Worm (Caenorhabditis elegans): ENCODE results near the gene irld-17.

Gene irld-17

ce11 chrV:1631717-1632116 is at the start of gene irld-17:
irld-17 (plus strand) TSS chrV:1632017.
- TF ChIP-seq W03F9.2 (tag; optimal IDR thresholded peaks at IDR 0.05) (no peak), dao-5 (tag; optimal IDR thresholded peaks at IDR 0.05) (no peak)

DNA sequence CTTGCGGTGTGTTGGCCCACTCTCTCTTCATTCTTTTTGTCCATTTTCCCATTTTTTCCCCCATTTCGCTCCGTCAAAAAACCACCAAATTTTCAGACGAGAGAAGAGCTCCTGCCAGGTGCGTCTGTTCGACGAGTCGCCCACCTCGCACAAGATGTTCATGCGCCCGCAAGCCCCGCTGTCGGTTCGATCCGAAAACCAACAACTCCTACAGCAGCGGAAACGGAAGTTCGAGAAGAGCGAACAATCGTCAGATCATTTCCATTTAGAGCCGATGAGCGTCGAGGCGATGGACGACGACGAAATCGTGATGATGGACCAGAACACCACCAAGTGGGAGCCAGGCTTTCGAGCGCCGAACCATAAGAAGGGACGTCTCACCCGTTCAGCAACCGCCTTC is 48.6 kb upstream of the irld-17 start:
- no peak for TF ChIP-seq dao-5 (tag; optimal IDR thresholded peaks at IDR 0.05)
- TF ChIP-seq W03F9.2 (tag; optimal IDR thresholded peaks at IDR 0.05): no peak
- no peak for TF ChIP-seq him-1 (tag; optimal IDR thresholded peaks at IDR 0.05)

- TF ChIP-seq dao-5 (tag; optimal IDR thresholded peaks at IDR 0.05) (no peak), him-1 (tag; optimal IDR thresholded peaks at IDR 0.05) (no peak), W03F9.2 (tag; optimal IDR thresholded peaks at IDR 0.05) (no peak)
Observed at ce11 chrV:1585411-1585810, 46.4 kb upstream of the irld-17 start, which contains the start of gene F16B4.7. F16B4.7 (plus strand) TSS chrV:1585711.

- no peak for TF ChIP-seq W03F9.2 (tag; optimal IDR thresholded peaks at IDR 0.05)
- no peak for TF ChIP-seq him-1 (tag; optimal IDR thresholded peaks at IDR 0.05)
- TF ChIP-seq dao-5 (tag; optimal IDR thresholded peaks at IDR 0.05): no peak
Observed at ce11 chrV:1586906-1587305, 44.9 kb upstream of the irld-17 start, which contains the start of gene F16B4.6. F16B4.6 (plus strand) TSS chrV:1587206.

DNA sequence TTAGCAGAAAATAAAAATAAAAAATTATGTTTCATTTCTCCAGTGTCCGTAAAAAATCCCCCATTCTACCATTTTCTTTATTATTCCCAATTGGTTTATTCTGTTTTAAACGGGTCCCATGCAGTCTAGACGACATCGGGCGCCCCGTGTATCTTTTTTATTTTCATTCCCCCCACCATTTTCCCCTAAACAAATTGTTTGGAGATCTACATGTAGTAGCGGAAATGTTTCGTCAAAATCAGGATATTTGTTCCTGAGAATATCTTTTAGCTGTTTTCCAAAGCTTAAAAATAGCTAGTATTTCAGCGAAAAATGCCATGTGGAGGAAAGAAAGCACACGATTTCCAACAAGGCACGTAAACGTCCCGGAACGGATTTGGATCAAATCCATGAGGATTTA is 43.7 kb upstream of the irld-17 start, which contains the start of gene F16B4.5:
Gene F16B4.5, plus strand, starts transcription at position 301 of the 400 bp plus-strand sequence.
- TF ChIP-seq W03F9.2 (tag; optimal IDR thresholded peaks at IDR 0.05): no peak
- no peak for TF ChIP-seq him-1 (tag; optimal IDR thresholded peaks at IDR 0.05)
- no peak for TF ChIP-seq dao-5 (tag; optimal IDR thresholded peaks at IDR 0.05)

- TF ChIP-seq him-1 (tag; optimal IDR thresholded peaks at IDR 0.05): no peak
- TF ChIP-seq W03F9.2 (tag; optimal IDR thresholded peaks at IDR 0.05): no peak
- no peak for TF ChIP-seq dao-5 (tag; optimal IDR thresholded peaks at IDR 0.05)
Observed at ce11 chrV:1593799-1594420, 37.9 kb upstream of the irld-17 start, which contains the start of gene F16B4.4. F16B4.4 (plus strand) TSS chrV:1594019.

ce11 chrV:1594554-1595092 is 37.2 kb upstream of the irld-17 start:
- no peak for TF ChIP-seq dao-5 (tag; optimal IDR thresholded peaks at IDR 0.05)
- TF ChIP-seq him-1 (tag; optimal IDR thresholded peaks at IDR 0.05): no peak
- TF ChIP-seq W03F9.2 (tag; optimal IDR thresholded peaks at IDR 0.05): no peak

- TF ChIP-seq dao-5 (tag; optimal IDR thresholded peaks at IDR 0.05): no peak
- no peak for TF ChIP-seq him-1 (tag; optimal IDR thresholded peaks at IDR 0.05)
- no peak for TF ChIP-seq W03F9.2 (tag; optimal IDR thresholded peaks at IDR 0.05)
Observed at ce11 chrV:1600561-1601088, 31.2 kb upstream of the irld-17 start, which contains the start of gene F16B4.2. F16B4.2 (plus strand) TSS chrV:1601038.

- TF ChIP-seq dao-5 (tag; optimal IDR thresholded peaks at IDR 0.05) (no peak), him-1 (tag; optimal IDR thresholded peaks at IDR 0.05) (no peak), W03F9.2 (tag; optimal IDR thresholded peaks at IDR 0.05) (no peak)
Observed at ce11 chrV:1607790-1608189, 24.0 kb upstream of the irld-17 start, which contains the start of gene nhr-178. nhr-178 (minus strand) TSS chrV:1607953.

ce11 chrV:1610097-1610496 is 21.7 kb upstream of the irld-17 start, which contains the start of gene nhr-177:
nhr-177 (plus strand) TSS chrV:1610263.
- TF ChIP-seq dao-5 (tag; optimal IDR thresholded peaks at IDR 0.05) (no peak), him-1 (tag; optimal IDR thresholded peaks at IDR 0.05) (no peak), W03F9.2 (tag; optimal IDR thresholded peaks at IDR 0.05) (no peak)

DNA sequence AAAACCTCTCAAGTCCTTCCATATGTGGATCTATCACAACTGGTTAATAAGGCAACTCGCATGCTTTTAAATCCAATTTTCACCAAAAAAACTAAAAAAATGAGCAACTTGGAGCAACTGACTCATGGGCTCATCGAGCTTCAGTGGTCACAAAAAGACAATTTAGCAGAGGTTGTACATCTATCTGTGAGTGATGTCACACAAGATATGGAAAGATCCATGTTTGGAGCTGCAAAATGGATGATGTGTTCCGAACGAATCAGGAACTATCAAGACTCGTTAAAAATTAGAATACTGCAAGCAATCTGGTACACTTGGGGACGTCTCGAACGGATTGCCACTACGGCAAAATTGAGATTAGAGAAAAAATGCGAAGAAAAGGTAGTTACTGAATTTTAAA is 20.2 kb upstream of the irld-17 start:
- no peak for TF ChIP-seq dao-5 (tag; optimal IDR thresholded peaks at IDR 0.05)
- TF ChIP-seq him-1 (tag; optimal IDR thresholded peaks at IDR 0.05): no peak
- no peak for TF ChIP-seq W03F9.2 (tag; optimal IDR thresholded peaks at IDR 0.05)

ce11 chrV:1614726-1615125 is 17.1 kb upstream of the irld-17 start, which contains the start of gene srbc-41:
srbc-41 (minus strand) TSS chrV:1614826.
- TF ChIP-seq him-1 (tag; optimal IDR thresholded peaks at IDR 0.05) (no peak), dao-5 (tag; optimal IDR thresholded peaks at IDR 0.05) (no peak), W03F9.2 (tag; optimal IDR thresholded peaks at IDR 0.05) (no peak)

DNA sequence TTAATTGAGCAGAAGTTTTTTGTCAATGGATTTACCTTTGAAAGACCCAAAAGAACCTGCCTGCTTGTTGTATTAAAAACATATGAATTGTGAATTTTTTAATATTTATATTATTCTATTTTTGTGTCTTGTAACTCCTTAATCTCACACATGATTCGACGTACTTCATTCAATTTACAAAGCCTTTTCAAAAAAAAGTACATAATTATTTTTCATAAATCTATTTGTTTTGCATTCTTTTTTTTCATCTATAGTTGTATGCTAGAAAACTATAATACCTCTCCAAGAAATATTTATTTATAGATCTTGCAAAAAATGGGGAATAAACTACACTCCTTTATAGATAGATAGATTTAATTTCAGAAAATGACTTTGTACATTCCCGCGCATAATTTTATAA is 13.1 kb upstream of the irld-17 start, which contains the start of gene nhr-179:
Gene nhr-179, minus strand, starts transcription at position 101 of the 400 bp plus-strand sequence.
- TF ChIP-seq W03F9.2 (tag; optimal IDR thresholded peaks at IDR 0.05) (no peak), him-1 (tag; optimal IDR thresholded peaks at IDR 0.05) (no peak), dao-5 (tag; optimal IDR thresholded peaks at IDR 0.05) (no peak)

ce11 chrV:1620537-1620936 is 11.3 kb upstream of the irld-17 start:
- no peak for TF ChIP-seq W03F9.2 (tag; optimal IDR thresholded peaks at IDR 0.05)
- TF ChIP-seq dao-5 (tag; optimal IDR thresholded peaks at IDR 0.05): no peak
- no peak for TF ChIP-seq him-1 (tag; optimal IDR thresholded peaks at IDR 0.05)

Data from whole organism, L4/young adult.